Worm (Caenorhabditis elegans) whole organism, midembryonic: ENCODE data around the gene nrde-4.
A peak's percentile ranks its signal among the peaks of the same experiment; 100 is the strongest.

Experiments used
- T22C8.4 ChIP-seq: fragments of 200-800 bp; sonication (Bioruptor generic); IDR thresholded peaks from 2 replicates; pipeline ENCODE4 v1.3.6; 2022; ENCODE audit warnings: missing genetic modification characterization, missing compliant biosample characterization
- cog-1 ChIP-seq: sonication (generic microtip); optimal IDR thresholded peaks from 2 replicates; lab custom pipeline; 2016; ENCODE audit warnings: missing genetic modification characterization, missing compliant biosample characterization
- flt-1 ChIP-seq: fragments of 200-800 bp; sonication (Bioruptor generic); IDR thresholded peaks from 2 replicates; pipeline ENCODE4 v1.3.6; 2022; ENCODE audit warnings: missing genetic modification characterization, missing compliant biosample characterization
- klf-2 ChIP-seq: fragments of 200-800 bp; sonication (Bioruptor generic); conservative IDR thresholded peaks from 2 replicates; pipeline ENCODE4 v1.3.6; 2022; ENCODE audit warnings: missing genetic modification reagents, missing genetic modification characterization, missing compliant biosample characterization
- med-1 ChIP-seq: sonication (generic microtip); optimal IDR thresholded peaks from 2 replicates; lab custom pipeline; 2017; ENCODE audit warnings: missing genetic modification characterization, mild to moderate bottlenecking, missing compliant biosample characterization, antibody characterized with exemption, missing genetic modification reagents; ENCODE audit not compliant: insufficient read depth
- ref-1 ChIP-seq: fragments of 200-800 bp; sonication (Bioruptor generic); conservative IDR thresholded peaks from 2 replicates; pipeline ENCODE4 v1.3.6; 2022; ENCODE audit warnings: missing genetic modification reagents, missing genetic modification characterization, missing compliant biosample characterization
- tab-1 ChIP-seq: fragments of 200-800 bp; sonication (Bioruptor generic); IDR thresholded peaks from 2 replicates; pipeline ENCODE4 v1.3.6; 2022; ENCODE audit warnings: missing genetic modification characterization, missing compliant biosample characterization
- ztf-23 ChIP-seq: fragments of 200-800 bp; sonication (Bioruptor generic); IDR thresholded peaks from 2 replicates; pipeline ENCODE4 v1.3.6; 2022; ENCODE audit warnings: missing genetic modification reagents, missing genetic modification characterization, missing compliant biosample characterization
- ztf-29 ChIP-seq: fragments of 200-800 bp; sonication (Bioruptor generic); IDR thresholded peaks from 2 replicates; pipeline ENCODE4 v1.3.6; 2022; ENCODE audit warnings: missing genetic modification reagents, missing genetic modification characterization, missing compliant biosample characterization

The nrde-4 gene

ce11 chrIV:7632535-7632934 lies 21.5 kb downstream of the nrde-4 start, which contains the start of gene F45E4.6:
TSS of gene F45E4.6 (minus strand) at chrIV:7632548.
- TF ChIP-seq T22C8.4 (no peak), klf-2 (GFP tag; lab: Robert Waterston, UW) (no peak), cog-1 (no peak), ztf-23 (GFP tag; lab: Robert Waterston, UW) (no peak), ref-1 (no peak), ztf-29 (GFP tag; lab: Robert Waterston, UW) (no peak), med-1 (GFP tag; lab: Kevin White, UChicago) (no peak), tab-1 (no peak), flt-1 (no peak)

DNA sequence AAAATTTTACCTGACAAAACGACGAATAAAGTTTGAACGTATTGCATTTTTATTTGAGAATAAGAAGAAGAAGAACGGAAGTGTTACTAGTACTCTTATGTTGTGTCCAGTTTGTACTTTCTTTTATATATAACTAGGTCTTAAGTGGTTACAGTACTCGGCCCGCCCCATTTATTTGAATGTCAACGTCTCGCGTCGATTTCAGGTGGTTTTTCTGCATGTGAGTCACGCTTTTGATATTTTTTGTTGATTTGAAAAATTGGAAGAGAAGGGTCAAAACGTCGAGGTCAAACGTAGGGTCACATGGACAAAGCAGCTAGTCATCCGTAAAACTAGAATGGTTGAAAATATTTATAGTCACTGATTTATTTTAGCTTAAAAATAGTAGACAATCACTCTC lies 25.1 kb downstream of the nrde-4 start, which contains the start of gene F45E4.5:
TSS of gene F45E4.5 (minus strand) at position 101 of the 400 bp plus-strand sequence.
- no peak for TF ChIP-seq klf-2 (GFP tag; lab: Robert Waterston, UW)
- TF ChIP-seq ztf-23 (GFP tag; lab: Robert Waterston, UW): no peak
- TF ChIP-seq flt-1: no peak
- TF ChIP-seq med-1 (GFP tag; lab: Kevin White, UChicago): no peak
- no peak for TF ChIP-seq cog-1
- TF ChIP-seq T22C8.4: no peak
- TF ChIP-seq tab-1: no peak

DNA sequence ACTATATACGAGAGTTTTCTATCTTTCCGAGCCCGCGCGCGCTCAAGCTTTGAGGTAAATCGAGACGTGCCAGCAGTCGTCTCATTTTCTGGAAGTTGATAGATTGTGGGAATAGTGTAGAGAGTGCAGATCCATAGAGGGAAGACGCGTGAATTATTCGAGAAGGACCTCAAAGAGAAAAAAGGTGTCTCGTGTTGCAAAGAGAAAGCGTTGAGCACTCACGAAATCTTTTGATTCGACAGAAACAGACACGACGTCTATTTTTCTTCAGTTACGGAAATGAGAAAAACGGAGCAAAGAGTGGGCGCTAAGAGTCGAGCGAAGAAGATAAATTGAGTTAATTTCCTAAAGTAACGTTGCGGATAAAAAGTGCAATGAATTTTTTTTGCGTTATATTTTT lies 30.2 kb downstream of the nrde-4 start:
- no peak for TF ChIP-seq cog-1
- no peak for TF ChIP-seq ref-1
- no peak for TF ChIP-seq tab-1
- no peak for TF ChIP-seq med-1 (GFP tag; lab: Kevin White, UChicago)
- no peak for TF ChIP-seq flt-1

DNA sequence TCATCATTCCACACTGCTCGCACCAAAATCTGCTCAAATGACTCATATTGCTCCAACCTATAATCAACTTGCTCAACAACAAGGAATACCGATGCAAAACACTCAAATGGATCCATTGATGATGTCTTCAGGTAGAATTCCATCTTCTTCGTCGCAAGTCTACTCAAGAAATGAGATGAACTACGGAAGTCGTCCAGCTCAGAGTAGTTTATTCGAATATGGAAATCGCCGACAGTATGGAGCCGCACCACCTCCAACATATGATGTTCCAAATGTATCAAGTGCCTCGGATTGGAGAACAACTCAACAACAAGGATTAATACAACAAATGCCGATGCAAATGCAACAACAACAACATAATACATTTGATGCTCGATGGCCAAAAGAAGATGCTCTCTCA lies 31.0 kb downstream of the nrde-4 start:
- no peak for TF ChIP-seq ref-1
- no peak for TF ChIP-seq tab-1
- no peak for TF ChIP-seq ztf-29 (GFP tag; lab: Robert Waterston, UW)
- no peak for TF ChIP-seq ztf-23 (GFP tag; lab: Robert Waterston, UW)
- TF ChIP-seq klf-2 (GFP tag; lab: Robert Waterston, UW): no peak
- TF ChIP-seq flt-1: no peak
- no peak for TF ChIP-seq cog-1
- no peak for TF ChIP-seq med-1 (GFP tag; lab: Kevin White, UChicago)
- TF ChIP-seq T22C8.4: no peak

DNA sequence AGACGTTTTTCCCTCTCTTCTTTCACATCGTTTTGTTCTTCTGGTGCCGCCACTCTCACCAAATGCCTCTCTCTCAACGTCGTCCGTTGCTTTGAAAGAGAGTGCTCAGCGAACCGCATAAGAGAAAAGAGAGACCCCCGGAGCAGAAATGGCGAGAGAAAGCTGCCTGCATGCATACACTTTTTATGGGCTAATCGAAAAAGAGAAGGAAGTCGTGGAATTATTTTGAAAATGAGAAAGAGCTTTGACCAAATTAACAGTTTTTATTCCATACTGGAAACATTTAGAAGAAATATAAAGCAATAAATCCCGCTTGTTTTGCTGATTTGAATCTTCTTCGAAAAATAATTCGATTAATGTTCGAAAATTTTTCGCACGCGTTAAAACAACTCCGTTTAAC lies 33.6 kb downstream of the nrde-4 start:
- TF ChIP-seq klf-2 (GFP tag; lab: Robert Waterston, UW) (no peak), med-1 (GFP tag; lab: Kevin White, UChicago) (no peak), ztf-29 (GFP tag; lab: Robert Waterston, UW) (no peak), ref-1 (no peak), cog-1 (no peak)

DNA sequence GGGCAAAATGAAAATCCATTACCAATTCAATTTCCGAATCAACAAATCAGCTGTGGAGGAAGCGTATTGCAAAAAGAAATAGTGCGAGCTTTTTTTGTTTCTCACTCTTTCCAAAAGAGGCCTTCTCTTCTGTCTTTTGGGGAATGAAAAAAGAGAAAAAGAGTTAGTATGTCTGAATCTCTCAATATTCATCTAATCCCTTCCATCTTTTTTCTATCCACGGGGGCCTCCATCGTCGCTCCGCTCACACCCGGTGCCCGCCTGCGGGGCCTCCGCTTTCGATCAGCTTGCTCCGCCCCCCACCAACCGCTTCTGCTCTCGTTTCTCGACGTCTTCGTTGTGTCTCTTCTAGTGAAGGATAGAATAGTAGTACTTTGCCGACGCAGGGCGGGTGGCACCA lies 34.8 kb downstream of the nrde-4 start:
- TF ChIP-seq tab-1 (no peak), klf-2 (GFP tag; lab: Robert Waterston, UW) (no peak), ztf-23 (GFP tag; lab: Robert Waterston, UW) (no peak), cog-1 (no peak), ztf-29 (GFP tag; lab: Robert Waterston, UW) (no peak), T22C8.4 (no peak), med-1 (GFP tag; lab: Kevin White, UChicago) (no peak), ref-1 (no peak), flt-1 (no peak)

ce11 chrIV:7612523-7612922 lies 41.5 kb downstream of the nrde-4 start:
- TF ChIP-seq ztf-29 (GFP tag; lab: Robert Waterston, UW): no peak
- no peak for TF ChIP-seq ref-1
- no peak for TF ChIP-seq med-1 (GFP tag; lab: Kevin White, UChicago)
- TF ChIP-seq flt-1: no peak
- no peak for TF ChIP-seq cog-1
- TF ChIP-seq tab-1: no peak
- TF ChIP-seq klf-2 (GFP tag; lab: Robert Waterston, UW): no peak
- TF ChIP-seq ztf-23 (GFP tag; lab: Robert Waterston, UW): no peak

DNA sequence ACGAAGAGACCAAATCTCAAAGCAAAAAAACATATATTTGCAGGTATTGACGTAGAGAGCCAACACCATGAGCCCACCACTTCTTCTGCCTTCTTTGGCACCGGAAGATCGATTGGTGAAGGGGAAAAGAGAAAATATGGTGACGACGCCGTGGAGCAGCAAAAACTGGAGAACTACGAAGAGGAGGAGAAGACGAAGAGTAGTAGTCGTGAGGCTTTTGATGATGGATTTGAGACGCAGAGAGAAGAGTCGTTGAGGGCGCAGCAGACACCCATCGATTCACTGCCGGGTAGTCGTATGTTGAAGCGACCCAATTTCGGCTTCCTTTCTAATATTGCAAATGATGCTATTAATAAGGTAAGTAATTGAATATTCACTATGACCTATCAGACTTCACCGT lies 42.7 kb downstream of the nrde-4 start:
- TF ChIP-seq klf-2 (GFP tag; lab: Robert Waterston, UW) (no peak), ztf-23 (GFP tag; lab: Robert Waterston, UW) (0 out of 2 replicates have a peak, but pooled peaks have one; percentile 23), flt-1 (no peak)

DNA sequence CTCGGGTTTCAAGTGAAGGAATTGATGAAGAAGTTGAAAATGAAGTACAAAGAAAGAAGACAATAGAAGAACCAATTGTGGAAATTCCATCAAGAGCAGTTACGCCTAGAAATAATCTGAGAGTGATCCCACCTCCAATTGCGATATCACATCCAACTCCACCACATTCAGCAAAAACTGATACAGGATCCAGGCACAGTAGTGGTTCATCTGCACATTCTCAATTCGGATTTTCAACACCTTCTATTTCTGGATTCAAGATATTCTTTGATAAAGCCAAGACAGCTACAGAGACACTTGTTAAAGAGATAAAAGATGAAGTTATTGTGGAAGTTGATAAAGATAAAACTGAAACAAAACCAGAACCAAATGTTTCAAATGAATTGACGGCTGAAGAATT lies 46.0 kb downstream of the nrde-4 start:
- TF ChIP-seq flt-1 (no peak), T22C8.4 (no peak), ztf-29 (GFP tag; lab: Robert Waterston, UW) (no peak), ref-1 (no peak), med-1 (GFP tag; lab: Kevin White, UChicago) (no peak), tab-1 (no peak), ztf-23 (GFP tag; lab: Robert Waterston, UW) (no peak), klf-2 (GFP tag; lab: Robert Waterston, UW) (no peak), cog-1 (no peak)

DNA sequence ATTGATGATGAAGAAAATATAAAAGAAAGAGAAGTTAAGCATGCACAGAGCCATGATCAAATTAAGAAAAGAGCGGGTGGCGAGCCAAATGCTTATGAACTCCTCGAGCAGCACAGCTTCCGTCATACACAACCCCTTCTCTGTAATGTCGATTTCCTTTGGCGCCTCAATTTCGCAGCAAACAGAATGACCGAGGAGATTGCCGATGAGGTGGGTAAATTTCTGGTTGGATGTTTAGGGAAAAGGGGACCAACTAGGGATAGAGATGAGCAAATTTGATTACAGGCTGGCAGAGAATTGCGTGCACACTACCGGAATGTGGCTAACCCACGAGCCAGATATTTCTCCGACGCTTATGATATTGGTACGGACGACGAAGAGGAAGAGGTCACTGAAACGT lies 48.6 kb downstream of the nrde-4 start:
- TF ChIP-seq tab-1 (no peak), ref-1 (no peak), med-1 (GFP tag; lab: Kevin White, UChicago) (no peak), cog-1 (no peak), flt-1 (no peak), ztf-23 (GFP tag; lab: Robert Waterston, UW) (no peak), klf-2 (GFP tag; lab: Robert Waterston, UW) (no peak), T22C8.4 (no peak), ztf-29 (GFP tag; lab: Robert Waterston, UW) (no peak)
